Worm (Caenorhabditis elegans) whole organism, midembryonic: ENCODE results near the gene C43H6.12.

Source experiments
- T22C8.4 ChIP-seq: fragments of 200-800 bp; sonication (Bioruptor generic); IDR thresholded peaks from 2 replicates; pipeline ENCODE4 v1.3.6; 2022; ENCODE audit warnings: missing genetic modification characterization, missing compliant biosample characterization
- cog-1 ChIP-seq: sonication (generic microtip); optimal IDR thresholded peaks from 2 replicates; lab custom pipeline; 2016; ENCODE audit warnings: missing genetic modification characterization, missing compliant biosample characterization
- flt-1 ChIP-seq: fragments of 200-800 bp; sonication (Bioruptor generic); IDR thresholded peaks from 2 replicates; pipeline ENCODE4 v1.3.6; 2022; ENCODE audit warnings: missing genetic modification characterization, missing compliant biosample characterization
- ref-1 ChIP-seq: fragments of 200-800 bp; sonication (Bioruptor generic); conservative IDR thresholded peaks from 2 replicates; pipeline ENCODE4 v1.3.6; 2022; ENCODE audit warnings: missing genetic modification reagents, missing genetic modification characterization, missing compliant biosample characterization
- tab-1 ChIP-seq: fragments of 200-800 bp; sonication (Bioruptor generic); IDR thresholded peaks from 2 replicates; pipeline ENCODE4 v1.3.6; 2022; ENCODE audit warnings: missing genetic modification characterization, missing compliant biosample characterization
- ztf-29 ChIP-seq: fragments of 200-800 bp; sonication (Bioruptor generic); IDR thresholded peaks from 2 replicates; pipeline ENCODE4 v1.3.6; 2022; ENCODE audit warnings: missing genetic modification reagents, missing genetic modification characterization, missing compliant biosample characterization

DNA sequence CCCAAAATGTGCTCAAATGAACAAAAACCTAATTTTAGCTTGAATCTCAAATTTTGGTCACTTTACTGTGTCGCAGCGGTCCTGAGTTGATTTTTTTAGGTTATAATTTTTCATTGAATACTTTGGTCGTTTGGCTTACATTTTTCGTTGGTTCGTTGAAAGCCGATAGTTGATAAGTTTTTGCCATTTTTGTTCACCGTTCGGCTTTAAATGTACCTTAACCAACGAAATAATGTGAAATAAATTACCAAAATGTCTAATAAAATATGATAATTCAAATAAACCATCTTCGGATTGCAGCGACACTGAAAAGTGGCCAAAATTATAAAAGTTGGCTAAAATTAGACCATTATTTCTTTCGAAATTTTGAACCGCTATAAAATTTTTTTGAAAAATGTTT, 20.9 kb downstream of the C43H6.12 start:
- no peak for TF ChIP-seq T22C8.4 (GFP tag; lab: Robert Waterston, UW)
- TF ChIP-seq ref-1 (GFP tag; lab: Robert Waterston, UW): no peak
- no peak for TF ChIP-seq ztf-29 (GFP tag; lab: Robert Waterston, UW)
- no peak for TF ChIP-seq cog-1 (tag; lab: Kevin White, UChicago)
- TF ChIP-seq flt-1 (GFP tag; lab: Robert Waterston, UW): no peak
- no peak for TF ChIP-seq tab-1
